Worm (Caenorhabditis elegans): ENCODE results near the gene twk-2.

The twk-2 gene

ce11 chrII:4470972-4471645 lies 18.2 kb upstream of the twk-2 start, which contains the start of gene W06B4.1 (continued):
- TF ChIP-seq unc-62 (GFP tag; optimal IDR thresholded peaks at IDR 0.05) (no peak), gei-17 (GFP tag; optimal IDR thresholded peaks at IDR 0.05) (no peak), ztf-3 (GFP tag; optimal IDR thresholded peaks at IDR 0.05) (no peak), cebp-1 (GFP tag; IDR thresholded peaks at IDR 0.05) (no peak), cebp-1 (tag; optimal IDR thresholded peaks at IDR 0.05) (no peak), lin-54 (GFP tag; optimal IDR thresholded peaks at IDR 0.05) (peak; percentile 86), sdz-38 (tag; optimal IDR thresholded peaks at IDR 0.05) (no peak), fkh-3 (tag; optimal IDR thresholded peaks at IDR 0.05) (no peak), hlh-12 (tag; optimal IDR thresholded peaks at IDR 0.05) (no peak), mes-4 (tag; optimal IDR thresholded peaks at IDR 0.05) (no peak), nfyb-1 (GFP tag; IDR thresholded peaks at IDR 0.05) (peak; percentile 13; the same call in 1 of the 2 replicates), ama-1 (optimal IDR thresholded peaks at IDR 0.05) (no peak), ama-1 (GFP tag; optimal IDR thresholded peaks at IDR 0.05) (no peak), ekl-4 (GFP tag; IDR thresholded peaks at IDR 0.05) (no peak; the same call in 1 of the 2 replicates), die-1 (tag; optimal IDR thresholded peaks at IDR 0.05) (no peak), ztf-18 (tag; optimal IDR thresholded peaks at IDR 0.05) (no peak), F39B2.1 (GFP tag; IDR thresholded peaks at IDR 0.05) (no peak), F22D6.2 (tag; optimal IDR thresholded peaks at IDR 0.05) (no peak), T26A5.8 (tag; optimal IDR thresholded peaks at IDR 0.05) (no peak), zim-3 (tag; optimal IDR thresholded peaks at IDR 0.05) (no peak), snpc-3.4 (tag; optimal IDR thresholded peaks at IDR 0.05) (peak; percentile 73), let-526 (GFP tag; IDR thresholded peaks at IDR 0.05) (no peak), him-1 (tag; optimal IDR thresholded peaks at IDR 0.05) (peak; percentile 34), egl-44 (GFP tag; IDR thresholded peaks at IDR 0.05) (no peak), nfya-1 (tag; optimal IDR thresholded peaks at IDR 0.05; ENCODE audit: borderline replicate concordance, insufficient read depth) (no peak), K12H6.12 (tag; optimal IDR thresholded peaks at IDR 0.05) (no peak), K11D2.4 (GFP tag; IDR thresholded peaks at IDR 0.05) (no peak), nfya-2 (GFP tag; IDR thresholded peaks at IDR 0.05) (no peak), ceh-27 (GFP tag; optimal IDR thresholded peaks at IDR 0.05) (no peak), nhr-80 (tag; optimal IDR thresholded peaks at IDR 0.05) (no peak), B0261.1 (tag; optimal IDR thresholded peaks at IDR 0.05) (no peak), ztf-25 (GFP tag; IDR thresholded peaks at IDR 0.05) (no peak)

- TF ChIP-seq C17E4.6 (GFP tag; IDR thresholded peaks at IDR 0.05) = no peak
- TF ChIP-seq lin-26 (GFP tag; IDR thresholded peaks at IDR 0.05) = no peak
- TF ChIP-seq nhr-80 (tag; optimal IDR thresholded peaks at IDR 0.05) = peak; percentile 77
- TF ChIP-seq cebp-1 (GFP tag; IDR thresholded peaks at IDR 0.05) = no peak
- peak; percentile 19 for TF ChIP-seq cebp-1 (tag; optimal IDR thresholded peaks at IDR 0.05)
- peak; percentile 4 for TF ChIP-seq attf-5 (GFP tag; optimal IDR thresholded peaks at IDR 0.05)
- TF ChIP-seq hmg-1.2 (GFP tag; IDR thresholded peaks at IDR 0.05) = peak; percentile 38; the same call in 1 of the 2 replicates
- no peak for TF ChIP-seq ekl-4 (GFP tag; IDR thresholded peaks at IDR 0.05)
- peak; percentile 22; the same call in 1 of the 2 replicates for TF ChIP-seq dox-1 (GFP tag; IDR thresholded peaks at IDR 0.05)
- no peak for TF ChIP-seq F52B5.7 (tag; optimal IDR thresholded peaks at IDR 0.05)
These were observed 16.0 kb upstream of the twk-2 start for ce11 chrII:4468897-4469459.
